Fruit fly (Drosophila melanogaster): ENCODE data around the gene CG2924.

CG2924 gene

DNA sequence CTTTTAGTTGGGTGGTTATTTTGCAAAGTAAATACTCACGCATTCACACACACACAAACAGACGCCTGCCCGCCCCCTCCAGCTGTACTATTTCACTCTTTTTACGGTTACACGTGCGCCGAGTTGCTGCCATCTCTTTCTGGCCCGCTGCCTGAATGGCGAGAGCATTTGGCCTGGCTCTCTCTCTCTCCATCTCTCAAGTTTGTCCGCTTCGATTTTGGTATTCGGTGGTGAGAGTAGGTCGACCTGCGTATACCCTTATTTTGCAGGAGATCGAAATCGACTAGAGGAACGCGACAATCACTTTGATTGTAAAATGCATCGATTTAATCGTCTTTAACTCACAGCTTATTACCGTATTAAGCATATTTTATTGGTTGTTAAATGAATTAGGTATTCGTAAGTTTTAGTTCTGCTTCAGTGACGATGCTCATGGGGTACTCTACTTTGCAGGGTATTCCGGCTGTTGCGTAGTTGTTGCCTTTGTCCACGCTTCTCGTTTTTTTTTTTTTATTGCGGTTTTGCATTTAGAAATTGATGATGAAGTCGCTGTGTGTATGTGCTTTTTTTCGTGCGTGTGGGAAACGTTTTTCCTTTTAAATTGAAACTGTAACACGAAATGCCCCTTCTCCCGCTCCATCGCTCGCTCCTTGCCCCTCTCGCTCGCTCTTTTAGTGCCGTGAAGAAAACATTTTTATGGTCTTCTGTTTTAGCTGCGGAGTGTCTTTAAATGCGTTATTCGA, 33.4 kb upstream of the CG2924 start (continued):
- TF ChIP-seq HLH4C (GFP tag; IDR thresholded peaks at IDR 0.05; ENCODE audit: partially characterized antibody) = no peak
- TF ChIP-seq CG11560 (tag; IDR thresholded peaks at IDR 0.05) = peak; percentile 54; the same call in 2 of the 3 replicates
- no peak for TF ChIP-seq usp (GFP tag; optimal IDR thresholded peaks at IDR 0.05)
- peak; percentile 84 for TF ChIP-seq Xrp1 (GFP tag; IDR thresholded peaks at IDR 0.05)
- peak; percentile 28 for TF ChIP-seq D (optimal IDR thresholded peaks at IDR 0.05)
- peak; percentile 86 for TF ChIP-seq D (GFP tag; optimal IDR thresholded peaks at IDR 0.05)
- TF ChIP-seq sr (GFP tag; IDR thresholded peaks at IDR 0.05) = 0 out of 3 replicates have a peak, but pooled peaks have one; percentile 11
- peak; percentile 66 for TF ChIP-seq Deaf1 (tag; optimal IDR thresholded peaks at IDR 0.05)
- TF ChIP-seq rib (GFP tag; IDR thresholded peaks at IDR 0.05) = no peak; the same call in none of the 2 replicates
- TF ChIP-seq Nf-YA (GFP tag; IDR thresholded peaks at IDR 0.05) = peak; percentile 54; the same call in 1 of the 2 replicates
- TF ChIP-seq jing (GFP tag; optimal IDR thresholded peaks at IDR 0.05) = peak; percentile 80
- TF ChIP-seq Sox102F (GFP tag; optimal IDR thresholded peaks at IDR 0.05) = peak; percentile 86
- TF ChIP-seq CG4424 (GFP tag; optimal IDR thresholded peaks at IDR 0.05) = peak; percentile 87
- TF ChIP-seq nerfin-1 (tag; optimal IDR thresholded peaks at IDR 0.05) = peak; percentile 79
- TF ChIP-seq trem (tag; optimal IDR thresholded peaks at IDR 0.05) = peak; percentile 81
- TF ChIP-seq E2f2 (GFP tag; IDR thresholded peaks at IDR 0.05) = peak; percentile 71
- peak; percentile 93 for TF ChIP-seq Fer1 (GFP tag; optimal IDR thresholded peaks at IDR 0.05)
- no peak for TF ChIP-seq pzg (GFP tag; optimal IDR thresholded peaks at IDR 0.05)
- peak; percentile 55 for TF ChIP-seq CG10565 (GFP tag; optimal IDR thresholded peaks at IDR 0.05)
- TF ChIP-seq stwl (tag; optimal IDR thresholded peaks at IDR 0.05) = no peak
- peak; percentile 86 for TF ChIP-seq az2 (GFP tag; optimal IDR thresholded peaks at IDR 0.05)
- TF ChIP-seq CG3726 (GFP tag; IDR thresholded peaks at IDR 0.05) = peak; percentile 67; the same call in 2 of the 3 replicates
- TF ChIP-seq Fer3 (tag; optimal IDR thresholded peaks at IDR 0.05) = peak; percentile 83
- peak; percentile 89 for TF ChIP-seq Atf-2 (GFP tag; optimal IDR thresholded peaks at IDR 0.05)
- peak; percentile 78 for TF ChIP-seq CG17361 (GFP tag; IDR thresholded peaks at IDR 0.05)
- peak; percentile 72 for TF ChIP-seq oc (tag; optimal IDR thresholded peaks at IDR 0.05)
- peak; percentile 95 for TF ChIP-seq CG18599 (GFP tag; optimal IDR thresholded peaks at IDR 0.05)
- peak in 1 of 2 experiments; percentile 45 for TF ChIP-seq crp (GFP tag; optimal IDR thresholded peaks at IDR 0.05)
- peak; percentile 91 for TF ChIP-seq nmo (GFP tag; optimal IDR thresholded peaks at IDR 0.05)
- TF ChIP-seq PHDP (tag; optimal IDR thresholded peaks at IDR 0.05) = peak; percentile 92
- TF ChIP-seq Dad (GFP tag; optimal IDR thresholded peaks at IDR 0.05) = peak; percentile 94
- peak; percentile 83 for TF ChIP-seq ATbp (GFP tag; optimal IDR thresholded peaks at IDR 0.05)
- peak; percentile 84 for TF ChIP-seq tin (GFP tag; optimal IDR thresholded peaks at IDR 0.05)
- peak; percentile 22 for TF ChIP-seq ash1 (GFP tag; optimal IDR thresholded peaks at IDR 0.05)
- TF ChIP-seq HLH54F (GFP tag; optimal IDR thresholded peaks at IDR 0.05) = peak; percentile 94
- TF ChIP-seq fd102C (GFP tag; optimal IDR thresholded peaks at IDR 0.05) = peak; percentile 42
- no peak for TF ChIP-seq CG8478 (optimal IDR thresholded peaks at IDR 0.05)
- TF ChIP-seq CG11398 (GFP tag; optimal IDR thresholded peaks at IDR 0.05) = peak; percentile 88
- no peak for TF ChIP-seq br (optimal IDR thresholded peaks at IDR 0.05)
- TF ChIP-seq Gug (GFP tag; IDR thresholded peaks at IDR 0.05) = peak; percentile 80
- TF ChIP-seq CG13123 (GFP tag; optimal IDR thresholded peaks at IDR 0.05) = peak; percentile 62
- peak; percentile 92 for TF ChIP-seq Chrac-16 (GFP tag; optimal IDR thresholded peaks at IDR 0.05)
- peak; percentile 95 for TF ChIP-seq CG13624 (GFP tag; optimal IDR thresholded peaks at IDR 0.05)
- no peak for TF ChIP-seq CG2129 (GFP tag; IDR thresholded peaks at IDR 0.05; ENCODE audit: partially characterized antibody)
- TF ChIP-seq Taf1 (GFP tag; IDR thresholded peaks at IDR 0.05) = no peak; the same call in 1 of the 2 replicates
- peak; percentile 70 for TF ChIP-seq lbe (GFP tag; optimal IDR thresholded peaks at IDR 0.05)
- peak; percentile 65 for TF ChIP-seq CG3838 (GFP tag; optimal IDR thresholded peaks at IDR 0.05)
- peak; percentile 94 for TF ChIP-seq lilli (GFP tag; optimal IDR thresholded peaks at IDR 0.05)
- no peak for TF ChIP-seq CG2199 (GFP tag; IDR thresholded peaks at IDR 0.05)
- TF ChIP-seq CG4854 (GFP tag; optimal IDR thresholded peaks at IDR 0.05) = peak; percentile 81

Data from whole organism, embryonic.